Worm (Caenorhabditis elegans) whole organism, early embryonic: ENCODE data around the gene lrx-1.

Experiments used
- B0310.2 ChIP-seq: sonication (generic microtip); optimal IDR thresholded peaks from 2 replicates; lab custom pipeline; 2016; ENCODE audit warnings: mild to moderate bottlenecking, missing genetic modification characterization, missing compliant biosample characterization
- F13C5.2 ChIP-seq: sonication (generic microtip); optimal IDR thresholded peaks from 2 replicates; lab custom pipeline; 2017; ENCODE audit warnings: mild to moderate bottlenecking, missing genetic modification characterization, inconsistent platforms, missing compliant biosample characterization
- aly-1 ChIP-seq: sonication (generic microtip); optimal IDR thresholded peaks from 2 replicates; lab custom pipeline; 2016; ENCODE audit warnings: missing genetic modification characterization, missing compliant biosample characterization
- ama-1 ChIP-seq: fragments of 150-350 bp; optimal IDR thresholded peaks from 2 replicates; lab custom pipeline; 2014
- ceh-13 ChIP-seq: fragments of 200-800 bp; sonication (Bioruptor generic); optimal IDR thresholded peaks from 2 replicates; lab custom pipeline; 2018; ENCODE audit warnings: mild to moderate bottlenecking, missing genetic modification characterization, missing compliant biosample characterization
- ceh-36 ChIP-seq: sonication (generic microtip); optimal IDR thresholded peaks from 2 replicates; lab custom pipeline; 2016; ENCODE audit warnings: missing genetic modification characterization, inconsistent platforms, missing compliant biosample characterization
- ets-7 ChIP-seq: sonication (generic microtip); optimal IDR thresholded peaks from 2 replicates; lab custom pipeline; 2016; ENCODE audit warnings: missing genotype, missing genetic modification characterization, missing compliant biosample characterization
- flt-1 ChIP-seq: fragments of 200-800 bp; sonication (Bioruptor generic); IDR thresholded peaks from 2 replicates; pipeline ENCODE4 v1.3.6; 2022; ENCODE audit warnings: missing genetic modification characterization, missing compliant biosample characterization
- hmbx-1 ChIP-seq: sonication (generic microtip); optimal IDR thresholded peaks from 2 replicates; lab custom pipeline; 2016; ENCODE audit warnings: mild to moderate bottlenecking, missing genetic modification characterization, missing compliant biosample characterization
- hmg-4 ChIP-seq: fragments of 200-800 bp; sonication (Bioruptor generic); optimal IDR thresholded peaks from 2 replicates; lab custom pipeline; 2018; ENCODE audit warnings: mild to moderate bottlenecking, missing genetic modification characterization, missing compliant biosample characterization
- hnd-1 ChIP-seq: sonication (generic microtip); optimal IDR thresholded peaks from 2 replicates; lab custom pipeline; 2016; ENCODE audit warnings: missing genetic modification characterization, missing compliant biosample characterization
- pes-1 ChIP-seq: fragments of 200-800 bp; sonication (Bioruptor generic); IDR thresholded peaks from 2 replicates; pipeline ENCODE4 v1.3.6; 2022; ENCODE audit warnings: missing genetic modification reagents, missing genetic modification characterization, missing compliant biosample characterization
- scrt-1 ChIP-seq: fragments of 200-800 bp; sonication (Bioruptor generic); IDR thresholded peaks from 2 replicates; pipeline ENCODE4 v1.3.6; 2022; ENCODE audit warnings: missing genetic modification characterization, missing compliant biosample characterization
- sea-1 ChIP-seq: fragments of 200-800 bp; sonication (Bioruptor generic); conservative IDR thresholded peaks from 2 replicates; pipeline ENCODE4 v1.3.6; 2022; ENCODE audit warnings: missing genetic modification characterization, missing compliant biosample characterization
- tbx-11 ChIP-seq: fragments of 200-800 bp; sonication (Bioruptor generic); IDR thresholded peaks from 2 replicates; pipeline ENCODE4 v1.3.6; 2022; ENCODE audit warnings: missing genetic modification characterization, missing compliant biosample characterization
- tbx-37 ChIP-seq: fragments of 200-800 bp; sonication (Bioruptor generic); conservative IDR thresholded peaks from 2 replicates; pipeline ENCODE4 v1.3.6; 2022; ENCODE audit warnings: missing genetic modification reagents, missing genetic modification characterization, missing compliant biosample characterization
- tra-4 ChIP-seq: sonication (generic microtip); optimal IDR thresholded peaks from 2 replicates; lab custom pipeline; 2017; ENCODE audit warnings: missing genetic modification characterization, missing compliant biosample characterization

Gene lrx-1

ce11 chrV:12252272-12252671 is at the start of gene lrx-1:
Gene lrx-1 (plus strand): TSS chrV:12252572.
- TF ChIP-seq scrt-1 (GFP tag; lab: Robert Waterston, UW), result no peak
- TF ChIP-seq ama-1, result no peak

- TF ChIP-seq tra-4 (tag; lab: Kevin White, UChicago), result no peak
- TF ChIP-seq scrt-1 (GFP tag; lab: Robert Waterston, UW), result no peak
- no peak for TF ChIP-seq sea-1 (GFP tag; lab: Robert Waterston, UW)
- no peak for TF ChIP-seq aly-1 (tag; lab: Kevin White, UChicago)
- no peak for TF ChIP-seq ets-7
- no peak for TF ChIP-seq ama-1
- no peak for TF ChIP-seq hmg-4
- TF ChIP-seq flt-1, result no peak
- TF ChIP-seq hmbx-1, result no peak
- no peak for TF ChIP-seq pes-1
- TF ChIP-seq B0310.2 (tag; lab: Kevin White, UChicago), result no peak
- no peak for TF ChIP-seq ceh-36 (tag; lab: Kevin White, UChicago)
- no peak for TF ChIP-seq tbx-11 (GFP tag; lab: Robert Waterston, UW)
- TF ChIP-seq ceh-13 (GFP tag; lab: Kevin White, UChicago), result no peak
- no peak for TF ChIP-seq hnd-1 (tag; lab: Kevin White, UChicago)
- no peak for TF ChIP-seq F13C5.2
- no peak for TF ChIP-seq tbx-37 (GFP tag; lab: Robert Waterston, UW)
Observed at ce11 chrV:12208678-12209077, 43.7 kb upstream of the lrx-1 start.

- TF ChIP-seq sea-1 (GFP tag; lab: Robert Waterston, UW), result no peak
- TF ChIP-seq hnd-1 (tag; lab: Kevin White, UChicago), result no peak
- TF ChIP-seq F13C5.2, result no peak
- no peak for TF ChIP-seq B0310.2 (tag; lab: Kevin White, UChicago)
- TF ChIP-seq ama-1, result no peak
- no peak for TF ChIP-seq hmbx-1
- no peak for TF ChIP-seq ets-7
- no peak for TF ChIP-seq aly-1 (tag; lab: Kevin White, UChicago)
- no peak for TF ChIP-seq ceh-13 (GFP tag; lab: Kevin White, UChicago)
- no peak for TF ChIP-seq tbx-11 (GFP tag; lab: Robert Waterston, UW)
- no peak for TF ChIP-seq tra-4 (tag; lab: Kevin White, UChicago)
- TF ChIP-seq flt-1, result no peak
- no peak for TF ChIP-seq tbx-37 (GFP tag; lab: Robert Waterston, UW)
Observed at ce11 chrV:12209951-12210350, 42.4 kb upstream of the lrx-1 start.

- TF ChIP-seq tra-4 (tag; lab: Kevin White, UChicago), result no peak
- no peak for TF ChIP-seq sea-1 (GFP tag; lab: Robert Waterston, UW)
- no peak for TF ChIP-seq aly-1 (tag; lab: Kevin White, UChicago)
- no peak for TF ChIP-seq flt-1
- TF ChIP-seq ceh-36 (tag; lab: Kevin White, UChicago), result no peak
- no peak for TF ChIP-seq pes-1
- no peak for TF ChIP-seq F13C5.2
- TF ChIP-seq ceh-13 (GFP tag; lab: Kevin White, UChicago), result no peak
- no peak for TF ChIP-seq ama-1
- TF ChIP-seq tbx-37 (GFP tag; lab: Robert Waterston, UW), result no peak
- TF ChIP-seq hnd-1 (tag; lab: Kevin White, UChicago), result no peak
- TF ChIP-seq ets-7, result no peak
- no peak for TF ChIP-seq tbx-11 (GFP tag; lab: Robert Waterston, UW)
- no peak for TF ChIP-seq B0310.2 (tag; lab: Kevin White, UChicago)
- TF ChIP-seq hmbx-1, result no peak
- TF ChIP-seq scrt-1 (GFP tag; lab: Robert Waterston, UW), result no peak
Observed at ce11 chrV:12211090-12211489, 41.3 kb upstream of the lrx-1 start.

ce11 chrV:12213027-12213426 is 39.3 kb upstream of the lrx-1 start, which contains the start of gene vab-8:
Gene vab-8 (plus strand): TSS chrV:12213327.
- no peak for TF ChIP-seq tbx-11 (GFP tag; lab: Robert Waterston, UW)
- TF ChIP-seq scrt-1 (GFP tag; lab: Robert Waterston, UW), result no peak
- no peak for TF ChIP-seq tra-4 (tag; lab: Kevin White, UChicago)
- no peak for TF ChIP-seq aly-1 (tag; lab: Kevin White, UChicago)
- no peak for TF ChIP-seq B0310.2 (tag; lab: Kevin White, UChicago)
- TF ChIP-seq ceh-13 (GFP tag; lab: Kevin White, UChicago), result no peak
- TF ChIP-seq F13C5.2, result no peak
- TF ChIP-seq tbx-37 (GFP tag; lab: Robert Waterston, UW), result no peak
- no peak for TF ChIP-seq ceh-36 (tag; lab: Kevin White, UChicago)
- no peak for TF ChIP-seq ama-1
- TF ChIP-seq flt-1, result no peak
- no peak for TF ChIP-seq sea-1 (GFP tag; lab: Robert Waterston, UW)
- no peak for TF ChIP-seq pes-1
- TF ChIP-seq hnd-1 (tag; lab: Kevin White, UChicago), result no peak
- no peak for TF ChIP-seq hmg-4
- TF ChIP-seq hmbx-1, result no peak
- TF ChIP-seq ets-7, result no peak

- TF ChIP-seq tra-4 (tag; lab: Kevin White, UChicago) (no peak), aly-1 (tag; lab: Kevin White, UChicago) (no peak), pes-1 (no peak), flt-1 (no peak), hmbx-1 (no peak), hmg-4 (no peak), scrt-1 (GFP tag; lab: Robert Waterston, UW) (no peak), ama-1 (no peak), ceh-13 (GFP tag; lab: Kevin White, UChicago) (no peak), tbx-37 (GFP tag; lab: Robert Waterston, UW) (no peak), B0310.2 (tag; lab: Kevin White, UChicago) (no peak)
Observed at ce11 chrV:12233425-12233824, 18.9 kb upstream of the lrx-1 start.

ce11 chrV:12234293-12235004 is 17.9 kb upstream of the lrx-1 start, which contains the start of gene myo-3:
Gene myo-3 (minus strand): TSS chrV:12234343.
- no peak for TF ChIP-seq flt-1
- no peak for TF ChIP-seq pes-1
- no peak for TF ChIP-seq ceh-13 (GFP tag; lab: Kevin White, UChicago)
- no peak for TF ChIP-seq sea-1 (GFP tag; lab: Robert Waterston, UW)
- no peak for TF ChIP-seq hmbx-1
- no peak for TF ChIP-seq tra-4 (tag; lab: Kevin White, UChicago)
- TF ChIP-seq scrt-1 (GFP tag; lab: Robert Waterston, UW), result no peak
- no peak for TF ChIP-seq hmg-4
- no peak for TF ChIP-seq ets-7
- TF ChIP-seq tbx-11 (GFP tag; lab: Robert Waterston, UW), result no peak
- TF ChIP-seq tbx-37 (GFP tag; lab: Robert Waterston, UW), result no peak
- no peak for TF ChIP-seq aly-1 (tag; lab: Kevin White, UChicago)
